Worm (Caenorhabditis elegans): ENCODE measurements around the gene spsb-1.

spsb-1 gene

DNA sequence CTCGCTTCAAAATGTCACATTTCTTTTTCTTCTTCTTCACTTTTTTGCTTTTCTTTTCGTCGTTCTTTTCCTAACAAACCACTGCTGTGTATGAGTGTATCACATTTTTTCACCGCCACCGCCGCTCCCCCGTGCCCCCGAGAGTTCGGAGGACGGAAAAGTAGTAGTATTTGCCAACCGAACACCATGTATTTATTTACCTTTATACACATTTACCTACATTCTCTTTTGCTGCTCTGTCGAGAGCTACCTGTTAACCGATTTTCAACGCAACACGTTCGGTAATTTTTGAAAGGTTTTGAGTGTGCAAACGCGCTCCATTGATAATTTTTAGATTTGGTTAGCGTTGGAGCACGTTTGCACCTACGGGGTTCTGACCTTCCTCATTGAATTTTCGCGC is 9.7 kb downstream of the spsb-1 start:
- TF ChIP-seq F13H6.1 (tag; optimal IDR thresholded peaks at IDR 0.05) (peak; percentile 0), nhr-25 (tag; optimal IDR thresholded peaks at IDR 0.05) (no peak)

DNA sequence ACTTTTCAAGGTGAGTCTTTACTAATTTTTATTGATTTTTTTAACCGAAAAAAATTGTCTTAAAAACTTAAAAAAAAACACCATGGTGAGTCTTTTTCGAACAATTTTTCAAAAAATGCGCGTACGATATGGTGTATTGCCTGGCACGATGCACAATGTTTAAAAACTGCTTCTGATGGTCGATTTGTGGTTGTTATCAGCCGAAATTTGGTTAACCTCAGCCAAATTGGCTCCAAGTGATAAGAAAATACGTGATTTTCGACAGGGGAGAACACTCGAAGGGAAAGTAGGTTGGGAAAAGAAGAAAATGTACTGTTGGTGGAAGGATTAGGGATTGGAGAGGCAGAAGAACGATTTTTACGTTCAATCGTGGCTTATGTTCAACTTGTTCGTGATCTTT is 11.0 kb downstream of the spsb-1 start:
- no peak for TF ChIP-seq F13H6.1 (tag; optimal IDR thresholded peaks at IDR 0.05)
- TF ChIP-seq aly-2 (tag; optimal IDR thresholded peaks at IDR 0.05) = no peak
- peak; percentile 31 for TF ChIP-seq sma-9 (GFP tag; optimal IDR thresholded peaks at IDR 0.05)
- TF ChIP-seq sma-9 (tag; optimal IDR thresholded peaks at IDR 0.05) = no peak
- TF ChIP-seq fos-1 (tag; optimal IDR thresholded peaks at IDR 0.05) = peak; percentile 38

DNA sequence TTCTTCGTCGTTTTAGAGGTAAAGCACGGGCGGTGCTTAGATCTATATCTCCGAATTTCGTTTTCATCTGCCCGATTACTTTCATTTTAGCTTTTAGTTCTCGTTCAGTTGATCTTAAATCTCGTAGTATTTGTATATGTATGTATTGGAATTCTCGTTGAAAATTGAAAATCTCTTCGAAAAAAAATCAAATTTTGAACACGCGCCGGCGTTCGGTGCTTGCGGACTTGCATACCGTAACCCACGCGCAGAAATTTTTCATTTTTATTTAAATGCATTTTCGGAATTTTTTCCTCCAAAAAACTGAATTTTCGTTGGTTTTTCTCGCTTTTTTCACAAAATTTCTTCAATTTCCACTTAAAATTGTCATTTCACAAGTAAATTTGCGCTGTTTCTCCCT is 11.6 kb downstream of the spsb-1 start:
- no peak for TF ChIP-seq nhr-237 (tag; optimal IDR thresholded peaks at IDR 0.05)
- peak; percentile 53 to 91 for TF ChIP-seq lsy-2 (tag; optimal IDR thresholded peaks at IDR 0.05)
- TF ChIP-seq gmeb-1 (tag; optimal IDR thresholded peaks at IDR 0.05) = peak; percentile 32
- TF ChIP-seq mbf-1 (tag; optimal IDR thresholded peaks at IDR 0.05) = no peak
- TF ChIP-seq elt-3 (tag; optimal IDR thresholded peaks at IDR 0.05) = no peak
- no peak for TF ChIP-seq unc-39 (tag; optimal IDR thresholded peaks at IDR 0.05)
- peak; percentile 2 for TF ChIP-seq ama-1 (optimal IDR thresholded peaks at IDR 0.05)
- no peak for TF ChIP-seq nhr-6 (tag; optimal IDR thresholded peaks at IDR 0.05)
- no peak for TF ChIP-seq nhr-10 (tag; optimal IDR thresholded peaks at IDR 0.05)

- TF ChIP-seq nhr-6 (tag; optimal IDR thresholded peaks at IDR 0.05) (no peak), unc-55 (GFP tag; optimal IDR thresholded peaks at IDR 0.05) (no peak), nhr-237 (tag; optimal IDR thresholded peaks at IDR 0.05) (no peak), elt-1 (tag; optimal IDR thresholded peaks at IDR 0.05) (no peak), nhr-12 (tag; optimal IDR thresholded peaks at IDR 0.05) (no peak), mab-5 (tag; optimal IDR thresholded peaks at IDR 0.05) (no peak), egl-27 (tag; optimal IDR thresholded peaks at IDR 0.05) (no peak), lin-39 (tag; optimal IDR thresholded peaks at IDR 0.05) (no peak), peb-1 (tag; optimal IDR thresholded peaks at IDR 0.05) (no peak)
These were observed 12.3 kb downstream of the spsb-1 start for ce11 chrII:15208874-15209273.

DNA sequence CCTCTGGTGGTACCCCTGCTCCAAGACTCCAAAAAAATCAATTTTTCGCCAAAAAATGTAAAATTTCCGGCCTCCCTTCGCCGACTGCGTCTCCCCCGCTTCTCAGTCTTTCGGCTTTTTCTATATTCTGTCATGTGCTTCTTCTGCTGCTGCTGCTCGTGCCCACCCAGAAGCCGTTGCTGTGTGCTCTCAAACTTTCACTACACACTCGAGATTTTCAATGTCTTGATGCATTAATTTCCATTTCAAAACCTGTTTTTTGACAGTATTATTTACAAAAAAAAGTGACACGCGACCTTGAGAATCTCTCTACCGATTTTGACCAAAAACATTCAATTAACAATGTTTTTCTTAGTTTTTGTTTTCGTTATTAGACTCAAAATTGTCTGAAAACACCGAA is 12.8 kb downstream of the spsb-1 start:
- peak; percentile 32 for TF ChIP-seq C34F6.9 (tag; optimal IDR thresholded peaks at IDR 0.05)
- TF ChIP-seq sem-4 (tag; optimal IDR thresholded peaks at IDR 0.05) = no peak
- no peak for TF ChIP-seq aly-2 (tag; optimal IDR thresholded peaks at IDR 0.05)
- peak; percentile 36 for TF ChIP-seq blmp-1 (tag; optimal IDR thresholded peaks at IDR 0.05; ENCODE audit: insufficient read depth)
- no peak for TF ChIP-seq alr-1 (tag; optimal IDR thresholded peaks at IDR 0.05)
- peak in 1 of 2 experiments; percentile 12 for TF ChIP-seq lsy-2 (tag; optimal IDR thresholded peaks at IDR 0.05)
- peak; percentile 22 for TF ChIP-seq unc-55 (GFP tag; optimal IDR thresholded peaks at IDR 0.05)
- TF ChIP-seq mbf-1 (tag; optimal IDR thresholded peaks at IDR 0.05) = no peak

DNA sequence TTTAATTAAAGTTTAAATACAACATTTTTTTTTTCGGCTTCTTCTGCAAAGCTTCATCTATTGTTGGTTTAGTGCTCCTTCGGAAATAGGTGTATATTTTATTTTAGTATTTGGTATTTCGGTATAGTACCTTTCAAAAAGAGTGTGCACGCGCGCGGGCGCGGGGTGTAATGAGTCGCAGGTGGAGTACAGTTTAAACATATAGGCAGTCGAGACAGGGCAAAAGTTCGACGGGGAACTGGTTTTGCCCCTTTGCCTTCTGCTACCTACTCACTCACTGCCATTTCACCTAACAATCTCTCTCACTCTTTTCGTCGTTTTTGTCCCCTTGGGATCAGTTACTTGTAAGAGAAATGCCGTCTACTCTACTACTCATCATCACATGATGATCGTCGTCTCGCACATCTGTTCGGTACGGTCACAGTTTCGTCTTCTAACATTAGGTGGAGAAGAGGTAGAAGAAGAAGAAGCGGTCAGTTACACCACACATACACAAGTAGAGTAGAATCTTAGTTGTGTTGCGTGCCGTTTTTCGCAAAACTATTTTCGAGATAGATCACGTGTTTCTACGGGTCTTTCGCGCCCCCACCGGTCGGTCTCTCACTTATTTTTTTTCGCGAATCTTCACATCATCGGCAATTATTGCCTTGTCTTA is 15.9 kb downstream of the spsb-1 start:
- peak; percentile 89 for TF ChIP-seq nhr-129 (tag; optimal IDR thresholded peaks at IDR 0.05)
- TF ChIP-seq nhr-11 (tag; optimal IDR thresholded peaks at IDR 0.05) = no peak
- peak; percentile 77 for TF ChIP-seq F13H6.1 (tag; optimal IDR thresholded peaks at IDR 0.05)
- TF ChIP-seq crh-2 (tag; optimal IDR thresholded peaks at IDR 0.05) = peak; percentile 53
- peak; percentile 69 for TF ChIP-seq sma-9 (GFP tag; optimal IDR thresholded peaks at IDR 0.05)
- no peak for TF ChIP-seq sma-9 (tag; optimal IDR thresholded peaks at IDR 0.05)
- peak; percentile 74 for TF ChIP-seq sma-3 (GFP tag; optimal IDR thresholded peaks at IDR 0.05)
- no peak for TF ChIP-seq gmeb-1 (tag; optimal IDR thresholded peaks at IDR 0.05)
- TF ChIP-seq blmp-1 (tag; optimal IDR thresholded peaks at IDR 0.05; ENCODE audit: insufficient read depth) = peak; percentile 71
- peak; percentile 46 for TF ChIP-seq ceh-16 (tag; optimal IDR thresholded peaks at IDR 0.05)
- peak; percentile 59 for TF ChIP-seq nhr-21 (tag; optimal IDR thresholded peaks at IDR 0.05)
- TF ChIP-seq nhr-25 (tag; optimal IDR thresholded peaks at IDR 0.05) = peak; percentile 86
- TF ChIP-seq unc-39 (tag; optimal IDR thresholded peaks at IDR 0.05) = no peak
- TF ChIP-seq skn-1 (tag; optimal IDR thresholded peaks at IDR 0.05) = no peak
- TF ChIP-seq fos-1 (tag; optimal IDR thresholded peaks at IDR 0.05) = peak; percentile 19
- TF ChIP-seq ztf-4 (tag; optimal IDR thresholded peaks at IDR 0.05) = peak; percentile 57
